Fruit fly (Drosophila melanogaster): ENCODE data around the gene rdgC.

rdgC gene

DNA sequence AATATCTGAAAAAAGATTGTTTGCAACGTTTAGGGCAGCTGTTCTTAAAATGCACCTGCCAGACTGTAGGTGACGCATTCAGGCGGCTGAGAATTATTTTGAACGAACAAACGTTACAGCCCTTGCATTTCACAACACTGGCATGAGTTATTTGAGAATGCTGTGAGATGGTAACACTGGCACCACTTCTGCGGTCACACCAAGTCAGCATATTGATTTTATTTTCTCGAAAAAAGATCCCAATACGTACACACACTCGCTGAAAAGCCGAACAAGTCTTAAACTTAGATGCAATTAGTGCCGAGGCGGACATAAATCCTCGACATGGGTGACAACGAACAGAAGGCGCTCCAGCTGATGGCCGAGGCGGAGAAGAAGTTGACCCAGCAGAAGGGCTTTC lies 65.6 kb downstream of the rdgC start, which contains the start of gene alphaSnap (continued):
- TF ChIP-seq CG14667 (GFP tag; IDR thresholded peaks at IDR 0.05) (no peak), ftz-f1 (GFP tag; optimal IDR thresholded peaks at IDR 0.05) (no peak), kni (GFP tag; optimal IDR thresholded peaks at IDR 0.05) (no peak), kay (GFP tag; optimal IDR thresholded peaks at IDR 0.05) (peak; percentile 76), Abd-B (GFP tag; optimal IDR thresholded peaks at IDR 0.05) (no peak), btn (GFP tag; optimal IDR thresholded peaks at IDR 0.05) (no peak), CG4282 (GFP tag; optimal IDR thresholded peaks at IDR 0.05) (no peak), CG3995 (GFP tag; optimal IDR thresholded peaks at IDR 0.05) (peak; percentile 32), unpg (GFP tag; optimal IDR thresholded peaks at IDR 0.05) (no peak), Chrac-16 (GFP tag; optimal IDR thresholded peaks at IDR 0.05) (no peak), CG8359 (GFP tag; optimal IDR thresholded peaks at IDR 0.05; ENCODE audit: borderline replicate concordance) (no peak), CG32772 (GFP tag; IDR thresholded peaks at IDR 0.05) (no peak), HLH3B (GFP tag; IDR thresholded peaks at IDR 0.05) (0 out of 2 replicates have a peak, but pooled peaks have one; percentile 21), danr (GFP tag; IDR thresholded peaks at IDR 0.05) (no peak), CG5180 (GFP tag; optimal IDR thresholded peaks at IDR 0.05) (no peak), NfI (GFP tag; optimal IDR thresholded peaks at IDR 0.05) (peak; percentile 38), CG7271 (tag; optimal IDR thresholded peaks at IDR 0.05) (no peak), tll (GFP tag; optimal IDR thresholded peaks at IDR 0.05) (peak in 1 of 2 experiments; percentile 41), CG9932 (GFP tag; IDR thresholded peaks at IDR 0.05) (peak; percentile 43; the same call in 1 of the 2 replicates), Eip74EF (GFP tag; optimal IDR thresholded peaks at IDR 0.05) (no peak), Sox100B (GFP tag; optimal IDR thresholded peaks at IDR 0.05) (no peak), Fer2 (tag; optimal IDR thresholded peaks at IDR 0.05) (no peak), CG10543 (GFP tag; optimal IDR thresholded peaks at IDR 0.05) (no peak), Xrp1 (GFP tag; IDR thresholded peaks at IDR 0.05) (peak; percentile 34; the same call in 1 of the 2 replicates), CG1233 (GFP tag; optimal IDR thresholded peaks at IDR 0.05) (no peak), sens-2 (GFP tag; IDR thresholded peaks at IDR 0.05) (no peak), gsb-n (tag; optimal IDR thresholded peaks at IDR 0.05) (peak; percentile 73), CG10274 (GFP tag; optimal IDR thresholded peaks at IDR 0.05) (no peak), CG30403 (GFP tag; optimal IDR thresholded peaks at IDR 0.05) (peak; percentile 18), slp2 (GFP tag; optimal IDR thresholded peaks at IDR 0.05) (no peak), dpn (GFP tag; optimal IDR thresholded peaks at IDR 0.05) (peak; percentile 39 to 49), stwl (tag; optimal IDR thresholded peaks at IDR 0.05) (peak; percentile 94), CG16815 (GFP tag; optimal IDR thresholded peaks at IDR 0.05) (no peak), Opbp (GFP tag; IDR thresholded peaks at IDR 0.05; ENCODE audit: partially characterized antibody) (peak; percentile 56; the same call in 1 of the 3 replicates), CG8924 (tag; optimal IDR thresholded peaks at IDR 0.05) (no peak), CG15696 (tag; optimal IDR thresholded peaks at IDR 0.05) (no peak), Hsf (GFP tag; optimal IDR thresholded peaks at IDR 0.05) (peak; percentile 51), disco-r (GFP tag; optimal IDR thresholded peaks at IDR 0.05) (no peak), amos (GFP tag; IDR thresholded peaks at IDR 0.05; ENCODE audit: partially characterized antibody) (peak; percentile 44), vvl (GFP tag; IDR thresholded peaks at IDR 0.05) (peak; percentile 67; the same call in 1 of the 2 replicates), HmgD (GFP tag; optimal IDR thresholded peaks at IDR 0.05) (peak; percentile 42), CG12744 (GFP tag; optimal IDR thresholded peaks at IDR 0.05) (no peak), CG12104 (GFP tag; optimal IDR thresholded peaks at IDR 0.05) (no peak), al (GFP tag; IDR thresholded peaks at IDR 0.05) (no peak), YL-1 (GFP tag; optimal IDR thresholded peaks at IDR 0.05) (peak; percentile 90), Six4 (GFP tag; optimal IDR thresholded peaks at IDR 0.05) (no peak), Dfd (GFP tag; optimal IDR thresholded peaks at IDR 0.05) (no peak), ara (GFP tag; IDR thresholded peaks at IDR 0.05) (0 out of 2 replicates have a peak, but pooled peaks have one; percentile 10), H15 (GFP tag; IDR thresholded peaks at IDR 0.05) (0 out of 3 replicates have a peak, but pooled peaks have one; percentile 30), CG17361 (GFP tag; IDR thresholded peaks at IDR 0.05) (no peak), CG11560 (tag; IDR thresholded peaks at IDR 0.05) (no peak)

Data from whole organism, embryonic.